Worm (Caenorhabditis elegans) whole organism, midembryonic: Measurements from ENCODE around the gene egl-27.

Experiments used
- T22C8.4 ChIP-seq: fragments of 200-800 bp; sonication (Bioruptor generic); IDR thresholded peaks from 2 replicates; pipeline ENCODE4 v1.3.6; 2022; ENCODE audit warnings: missing genetic modification characterization, missing compliant biosample characterization
- flt-1 ChIP-seq: fragments of 200-800 bp; sonication (Bioruptor generic); IDR thresholded peaks from 2 replicates; pipeline ENCODE4 v1.3.6; 2022; ENCODE audit warnings: missing genetic modification characterization, missing compliant biosample characterization
- klf-2 ChIP-seq: fragments of 200-800 bp; sonication (Bioruptor generic); conservative IDR thresholded peaks from 2 replicates; pipeline ENCODE4 v1.3.6; 2022; ENCODE audit warnings: missing genetic modification reagents, missing genetic modification characterization, missing compliant biosample characterization
- ref-1 ChIP-seq: fragments of 200-800 bp; sonication (Bioruptor generic); conservative IDR thresholded peaks from 2 replicates; pipeline ENCODE4 v1.3.6; 2022; ENCODE audit warnings: missing genetic modification reagents, missing genetic modification characterization, missing compliant biosample characterization
- ztf-23 ChIP-seq: fragments of 200-800 bp; sonication (Bioruptor generic); IDR thresholded peaks from 2 replicates; pipeline ENCODE4 v1.3.6; 2022; ENCODE audit warnings: missing genetic modification reagents, missing genetic modification characterization, missing compliant biosample characterization

DNA sequence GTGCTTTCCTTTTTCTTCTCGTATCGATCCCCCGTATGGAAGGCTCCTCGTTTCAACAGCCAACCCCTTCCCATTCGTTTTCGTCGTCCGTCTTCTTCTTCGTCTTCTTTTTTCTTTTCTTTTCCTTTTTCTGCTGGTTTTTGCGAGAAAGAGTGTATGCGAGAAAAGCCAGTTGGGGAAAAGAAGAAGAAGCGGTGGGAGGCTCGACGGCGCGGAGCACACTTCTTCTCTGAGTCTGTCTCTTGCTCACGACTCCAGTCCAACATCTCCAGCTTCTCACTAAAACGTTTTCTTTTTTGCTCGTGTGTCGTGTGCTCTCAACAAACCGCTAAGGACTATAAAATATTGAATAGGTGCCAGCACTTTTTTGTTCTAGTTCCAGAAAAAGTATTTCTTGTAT, 26.3 kb upstream of the egl-27 start:
- TF ChIP-seq T22C8.4 (GFP tag; lab: Robert Waterston, UW) (no peak), flt-1 (GFP tag; lab: Robert Waterston, UW) (0 out of 2 replicates have a peak, but pooled peaks have one; percentile 18), ztf-23 (no peak), ref-1 (GFP tag; lab: Robert Waterston, UW) (no peak), klf-2 (GFP tag; lab: Robert Waterston, UW) (no peak)
